Fruit fly (Drosophila melanogaster) whole organism, prepupa: ENCODE results near the gene CG3609.

Experiments
- CG10631 ChIP-seq: fragments of 200-800 bp; sonication (Bioruptor generic); optimal IDR thresholded peaks from 2 replicates; lab custom pipeline; 2016; ENCODE audit warnings: missing biosample characterization, missing genetic modification characterization
- CG10669 ChIP-seq: fragments of 200-800 bp; sonication (Bioruptor generic); optimal IDR thresholded peaks from 3 replicates; lab custom pipeline; 2018; ENCODE audit warnings: missing biosample characterization, mild to moderate bottlenecking, missing genetic modification characterization, moderate library complexity
- CG11294 ChIP-seq: fragments of 200-800 bp; sonication (Bioruptor generic); IDR thresholded peaks from 2 replicates; pipeline ENCODE4 v1.3.6; 2022; ENCODE audit warnings: missing biosample characterization, missing genetic modification characterization
- CG11762 ChIP-seq: fragments of 200-800 bp; sonication (Bioruptor generic); optimal IDR thresholded peaks from 3 replicates; lab custom pipeline; 2016; ENCODE audit warnings: missing biosample characterization, missing genetic modification characterization; ENCODE audit not compliant: insufficient read depth
- CG11902 ChIP-seq: fragments of 200-800 bp; sonication (Bioruptor generic); optimal IDR thresholded peaks from 3 replicates; lab custom pipeline; 2016; ENCODE audit warnings: missing biosample characterization, missing genetic modification characterization
- CG1621 ChIP-seq: fragments of 200-800 bp; sonication (Bioruptor generic); optimal IDR thresholded peaks from 3 replicates; lab custom pipeline; 2018; ENCODE audit warnings: missing biosample characterization, mild to moderate bottlenecking, missing genetic modification characterization
- CG16779 ChIP-seq: fragments of 200-800 bp; sonication (Bioruptor generic); optimal IDR thresholded peaks from 3 replicates; lab custom pipeline; 2017; ENCODE audit warnings: missing biosample characterization, mild to moderate bottlenecking, missing genetic modification characterization
- CG3032 ChIP-seq: fragments of 200-800 bp; optimal IDR thresholded peaks from 2 replicates; lab custom pipeline; 2019; ENCODE audit warnings: missing biosample characterization, mild to moderate bottlenecking, missing genetic modification characterization, moderate library complexity
- CG31627 ChIP-seq: fragments of 200-800 bp; sonication (Bioruptor generic); optimal IDR thresholded peaks from 3 replicates; lab custom pipeline; 2016; ENCODE audit warnings: missing biosample characterization, missing genetic modification characterization
- CG34406 ChIP-seq: fragments of 200-800 bp; sonication (Bioruptor generic); optimal IDR thresholded peaks from 3 replicates; lab custom pipeline; 2016; ENCODE audit warnings: missing biosample characterization, missing genetic modification characterization
- CG3919 ChIP-seq: fragments of 200-800 bp; sonication (Bioruptor generic); optimal IDR thresholded peaks from 3 replicates; lab custom pipeline; 2016; ENCODE audit warnings: missing biosample characterization, missing genetic modification characterization
- CG4318 ChIP-seq: fragments of 200-800 bp; sonication (Bioruptor generic); optimal IDR thresholded peaks from 3 replicates; lab custom pipeline; 2017; ENCODE audit warnings: missing biosample characterization, mild to moderate bottlenecking, missing genetic modification characterization
- CG6163 ChIP-seq: fragments of 200-800 bp; sonication (Bioruptor generic); IDR thresholded peaks from 3 replicates; pipeline ENCODE4 v1.3.6; 2022; ENCODE audit warnings: missing biosample characterization, missing genetic modification characterization
- CG6276 ChIP-seq: fragments of 200-800 bp; sonication (Bioruptor generic); optimal IDR thresholded peaks from 2 replicates; lab custom pipeline; 2017; ENCODE audit warnings: missing biosample characterization, mild to moderate bottlenecking, missing genetic modification characterization
- CG6792 ChIP-seq: fragments of 200-800 bp; sonication (Bioruptor generic); optimal IDR thresholded peaks from 3 replicates; lab custom pipeline; 2016; ENCODE audit warnings: missing biosample characterization, missing genetic modification characterization
- CG6854 ChIP-seq: fragments of 200-800 bp; sonication (Bioruptor generic); optimal IDR thresholded peaks from 2 replicates; lab custom pipeline; 2017; ENCODE audit warnings: missing biosample characterization, mild to moderate bottlenecking, missing genetic modification characterization
- CG7368 ChIP-seq: fragments of 200-800 bp; sonication (Bioruptor generic); optimal IDR thresholded peaks from 3 replicates; lab custom pipeline; 2016; ENCODE audit warnings: missing biosample characterization, missing genetic modification characterization
- CG8119 ChIP-seq: fragments of 200-800 bp; sonication (Bioruptor generic); IDR thresholded peaks from 3 replicates; pipeline ENCODE4 v1.3.6; 2022; ENCODE audit warnings: missing biosample characterization, missing genetic modification characterization
- CG8319 ChIP-seq: fragments of 200-800 bp; sonication (Bioruptor generic); optimal IDR thresholded peaks from 3 replicates; lab custom pipeline; 2016; ENCODE audit warnings: missing biosample characterization, missing genetic modification characterization
- CG9139 ChIP-seq: fragments of 200-800 bp; sonication (Bioruptor generic); optimal IDR thresholded peaks from 3 replicates; lab custom pipeline; 2017; ENCODE audit warnings: missing biosample characterization, mild to moderate bottlenecking, missing genetic modification characterization
- Eip75B ChIP-seq: fragments of 200-800 bp; sonication (Bioruptor generic); optimal IDR thresholded peaks from 3 replicates; lab custom pipeline; 2016; ENCODE audit warnings: missing biosample characterization, missing genetic modification characterization
- Eip78C ChIP-seq: fragments of 200-800 bp; sonication (Bioruptor generic); peaks from one replicate; lab custom pipeline; 2016; ENCODE audit warnings: missing biosample characterization, missing genetic modification characterization
- Eip93F ChIP-seq: fragments of 200-800 bp; sonication (Bioruptor generic); optimal IDR thresholded peaks from 2 replicates; lab custom pipeline; 2016; ENCODE audit warnings: missing biosample characterization, mild to moderate bottlenecking, missing genetic modification characterization
- Ets21C ChIP-seq: fragments of 200-800 bp; sonication (Bioruptor generic); optimal IDR thresholded peaks from 3 replicates; lab custom pipeline; 2016; ENCODE audit warnings: missing biosample characterization, missing genetic modification characterization
- Gug ChIP-seq: fragments of 200-800 bp; sonication (Bioruptor generic); IDR thresholded peaks from 2 replicates; pipeline ENCODE4 v1.3.6; 2022; ENCODE audit warnings: missing biosample characterization, missing genetic modification characterization
- Hr39 ChIP-seq: fragments of 200-800 bp; sonication (Bioruptor generic); optimal IDR thresholded peaks from 2 replicates; lab custom pipeline; 2016; ENCODE audit warnings: missing biosample characterization, missing genetic modification characterization
- Hr4 ChIP-seq: fragments of 200-800 bp; sonication (Bioruptor generic); optimal IDR thresholded peaks from 3 replicates; lab custom pipeline; 2016; ENCODE audit warnings: missing biosample characterization, missing genetic modification characterization
- Met ChIP-seq: fragments of 200-800 bp; sonication (Bioruptor generic); optimal IDR thresholded peaks from 3 replicates; lab custom pipeline; 2016; ENCODE audit warnings: missing biosample characterization, missing genetic modification characterization
- OdsH ChIP-seq: fragments of 200-800 bp; sonication (Bioruptor generic); optimal IDR thresholded peaks from 3 replicates; lab custom pipeline; 2016; ENCODE audit warnings: missing biosample characterization, missing genetic modification characterization
- Smox ChIP-seq: fragments of 200-800 bp; sonication (Bioruptor generic); optimal IDR thresholded peaks from 3 replicates; lab custom pipeline; 2016; ENCODE audit warnings: missing biosample characterization, missing genetic modification characterization
- Sox102F ChIP-seq: fragments of 200-800 bp; sonication (Bioruptor generic); optimal IDR thresholded peaks from 2 replicates; lab custom pipeline; 2016; ENCODE audit warnings: missing biosample characterization, mild to moderate bottlenecking, missing genetic modification characterization
- Sox14 ChIP-seq: fragments of 200-800 bp; sonication (Bioruptor generic); optimal IDR thresholded peaks from 3 replicates; lab custom pipeline; 2016; ENCODE audit warnings: missing biosample characterization, missing genetic modification characterization
- Sox15 ChIP-seq: fragments of 200-800 bp; sonication (Bioruptor generic); optimal IDR thresholded peaks from 3 replicates; lab custom pipeline; 2016; ENCODE audit warnings: missing biosample characterization, missing genetic modification characterization
- achi ChIP-seq: fragments of 200-800 bp; sonication (Bioruptor generic); optimal IDR thresholded peaks from 3 replicates; lab custom pipeline; 2016; ENCODE audit warnings: missing biosample characterization, missing genetic modification characterization
- acj6 ChIP-seq: fragments of 200-800 bp; sonication (Bioruptor generic); optimal IDR thresholded peaks from 3 replicates; lab custom pipeline; 2016; ENCODE audit warnings: missing biosample characterization, missing genetic modification characterization
- cyc ChIP-seq: fragments of 200-800 bp; sonication (Bioruptor generic); optimal IDR thresholded peaks from 3 replicates; lab custom pipeline; 2016; ENCODE audit warnings: missing biosample characterization, missing genetic modification characterization
- eg ChIP-seq: fragments of 200-800 bp; sonication (Bioruptor generic); IDR thresholded peaks from 3 replicates; pipeline ENCODE4 v1.3.6; 2022; ENCODE audit warnings: missing biosample characterization, missing genetic modification characterization
- fd59A ChIP-seq: fragments of 200-800 bp; sonication (Bioruptor generic); optimal IDR thresholded peaks from 2 replicates; lab custom pipeline; 2017; ENCODE audit warnings: missing biosample characterization, mild to moderate bottlenecking, missing genetic modification characterization, missing genetic modification reagents
- fd85E ChIP-seq: fragments of 200-800 bp; sonication (Bioruptor generic); optimal IDR thresholded peaks from 3 replicates; lab custom pipeline; 2016; ENCODE audit warnings: missing biosample characterization, missing genetic modification characterization
- fkh ChIP-seq: fragments of 200-800 bp; sonication (Bioruptor generic); optimal IDR thresholded peaks from 3 replicates; lab custom pipeline; 2017; ENCODE audit warnings: missing biosample characterization, mild to moderate bottlenecking, missing genetic modification characterization, moderate library complexity
- lz ChIP-seq: fragments of 200-800 bp; sonication (Bioruptor generic); optimal IDR thresholded peaks from 3 replicates; lab custom pipeline; 2016; ENCODE audit warnings: missing biosample characterization, missing genetic modification characterization
- spab ChIP-seq: fragments of 200-800 bp; sonication (Bioruptor generic); optimal IDR thresholded peaks from 2 replicates; lab custom pipeline; 2017; ENCODE audit warnings: missing biosample characterization, mild to moderate bottlenecking, missing genetic modification characterization, missing genetic modification reagents
- svp ChIP-seq: fragments of 200-800 bp; sonication (Bioruptor generic); peaks from one replicate; lab custom pipeline; 2016; ENCODE audit warnings: missing biosample characterization, missing genetic modification characterization
- topi ChIP-seq: fragments of 200-800 bp; sonication (Bioruptor generic); optimal IDR thresholded peaks from 3 replicates; lab custom pipeline; 2016; ENCODE audit warnings: missing biosample characterization, missing genetic modification characterization
- vri ChIP-seq: fragments of 200-800 bp; sonication (Bioruptor generic); optimal IDR thresholded peaks from 3 replicates; lab custom pipeline; 2016; ENCODE audit warnings: missing biosample characterization, mild to moderate bottlenecking, missing genetic modification characterization

CG3609 gene

DNA sequence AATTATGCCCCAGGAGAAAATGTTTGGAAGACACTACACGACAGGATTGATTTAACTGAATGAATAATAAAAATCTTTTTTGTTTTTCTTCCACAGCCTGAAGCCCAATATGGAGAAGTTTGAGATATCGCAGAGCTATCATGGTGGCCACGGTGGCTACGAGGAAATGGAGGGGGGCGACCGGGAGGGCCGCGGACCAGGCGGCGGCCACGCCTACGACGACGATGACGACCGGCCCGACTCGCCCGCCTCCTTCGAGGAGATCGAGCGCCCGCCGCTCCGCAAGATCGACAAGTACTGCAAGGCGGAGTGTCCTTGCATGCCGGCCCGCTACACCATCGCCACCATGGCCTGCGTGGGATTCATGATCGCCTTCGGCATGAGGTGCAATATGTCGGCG lies 30.2 kb upstream of the CG3609 start:
- TF ChIP-seq CG10669 (GFP tag; lab: Kevin White, UChicago) (no peak), fkh (GFP tag; lab: Kevin White, UChicago) (no peak), fd59A (GFP tag; lab: Kevin White, UChicago) (no peak), CG11762 (GFP tag; lab: Kevin White, UChicago) (no peak), CG6854 (GFP tag; lab: Kevin White, UChicago) (no peak), Gug (GFP tag; lab: Robert Waterston, UW) (no peak), CG3032 (no peak), Hr4 (GFP tag; lab: Kevin White, UChicago) (no peak), vri (GFP tag; lab: Kevin White, UChicago) (no peak), Sox15 (no peak), CG9139 (GFP tag; lab: Kevin White, UChicago) (no peak)

DNA sequence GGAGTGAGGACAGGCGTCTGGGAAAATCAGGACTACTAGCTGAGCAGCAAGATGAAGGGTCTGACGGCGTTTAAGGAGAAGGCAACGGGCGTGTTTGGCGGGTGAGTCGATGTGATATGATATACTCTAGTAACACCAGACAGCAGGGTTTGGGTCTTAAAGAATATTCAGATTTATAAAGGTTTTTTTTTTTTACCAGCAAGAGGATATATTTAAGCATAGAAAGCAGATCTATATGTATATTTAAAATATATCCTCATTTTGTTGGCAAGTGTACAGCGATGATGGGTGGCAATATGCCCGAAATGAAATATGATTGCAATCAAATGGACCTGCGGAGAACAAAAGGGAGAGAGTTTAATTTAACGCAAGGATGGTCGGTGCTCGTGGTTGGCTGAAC lies 27.8 kb upstream of the CG3609 start:
- TF ChIP-seq svp (GFP tag; lab: Kevin White, UChicago): peak; percentile 41
- TF ChIP-seq eg (GFP tag; lab: Robert Waterston, UW): no peak

DNA sequence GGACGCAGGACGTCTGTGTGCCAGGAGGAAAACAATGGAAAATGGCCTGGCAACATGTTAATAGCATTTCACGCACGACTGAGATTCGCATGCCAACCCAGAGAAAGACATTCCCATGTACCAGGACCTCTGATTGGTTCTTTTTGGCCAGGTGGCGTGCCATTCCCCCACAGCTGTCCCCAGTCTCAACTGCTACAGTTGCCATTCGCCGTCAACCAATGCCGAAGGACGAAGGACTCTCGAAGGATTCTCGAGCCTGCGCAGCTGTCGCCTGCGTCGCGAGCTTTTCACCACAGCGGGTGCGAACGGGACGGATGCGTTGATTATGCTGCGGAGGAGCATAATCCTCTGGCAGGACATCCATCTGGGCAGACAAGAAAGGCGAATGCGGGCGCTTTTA lies 25.5 kb upstream of the CG3609 start, which contains the start of gene VGlut:
Gene VGlut (plus strand): TSS at position 399 of the 400 bp plus-strand sequence.
- TF ChIP-seq CG11294 (GFP tag; lab: Robert Waterston, UW): no peak
- TF ChIP-seq CG8119 (GFP tag; lab: Robert Waterston, UW): no peak
- TF ChIP-seq CG3919: no peak
- TF ChIP-seq Eip78C: no peak
- TF ChIP-seq Smox: no peak
- no peak for TF ChIP-seq Hr39 (GFP tag; lab: Kevin White, UChicago)
- no peak for TF ChIP-seq CG3032
- TF ChIP-seq Met: no peak
- TF ChIP-seq Sox15: no peak

DNA sequence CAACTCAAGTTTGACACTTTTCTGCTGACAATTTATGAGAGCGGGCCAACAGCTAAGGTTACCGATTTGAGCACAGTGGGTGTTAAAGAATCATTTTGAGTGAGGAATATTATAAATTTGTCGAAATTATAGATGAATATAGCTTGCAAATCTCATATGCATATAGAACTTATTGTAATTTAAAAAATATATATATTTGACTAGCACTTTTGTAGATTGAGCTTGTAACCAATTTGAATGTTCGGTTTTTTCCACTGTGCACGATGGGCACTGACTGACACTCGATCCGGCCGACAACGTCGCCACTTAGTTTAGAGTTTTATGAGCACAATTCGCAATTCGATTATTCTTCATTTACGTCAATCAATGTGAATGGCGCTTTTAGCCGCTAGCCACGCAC lies 24.0 kb upstream of the CG3609 start:
- no peak for TF ChIP-seq CG34406 (GFP tag; lab: Kevin White, UChicago)
- no peak for TF ChIP-seq CG11902 (GFP tag; lab: Kevin White, UChicago)
- TF ChIP-seq CG7368 (GFP tag; lab: Kevin White, UChicago): no peak
- TF ChIP-seq Smox: no peak
- no peak for TF ChIP-seq Sox14
- TF ChIP-seq achi (GFP tag; lab: Kevin White, UChicago): no peak
- no peak for TF ChIP-seq CG6163 (GFP tag; lab: Robert Waterston, UW)
- peak; percentile 55 for TF ChIP-seq svp (GFP tag; lab: Kevin White, UChicago)
- no peak for TF ChIP-seq CG31627 (GFP tag; lab: Kevin White, UChicago)
- peak; percentile 8 for TF ChIP-seq CG10631 (GFP tag; lab: Kevin White, UChicago)
- no peak for TF ChIP-seq CG16779 (tag; lab: Kevin White, UChicago)
- no peak for TF ChIP-seq CG6276 (GFP tag; lab: Kevin White, UChicago)

DNA sequence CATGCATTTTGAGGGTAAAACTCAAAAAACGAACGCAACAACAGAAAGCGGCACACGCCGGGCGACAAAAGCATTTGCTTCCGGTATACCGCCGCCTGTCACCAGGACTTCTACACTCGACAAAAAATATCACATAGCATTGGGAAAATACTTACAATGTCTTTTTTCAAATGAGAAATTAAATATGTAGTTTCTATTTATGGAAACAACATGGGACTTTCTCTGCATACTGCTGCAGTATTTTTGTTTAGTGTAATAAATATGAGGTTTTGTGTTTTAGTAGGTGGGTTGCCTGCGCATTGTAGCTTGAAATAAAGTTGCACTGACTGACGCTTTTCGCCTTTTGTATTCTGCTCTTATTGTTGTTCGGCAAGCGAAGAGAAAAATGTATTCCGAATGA lies 22.7 kb upstream of the CG3609 start:
- TF ChIP-seq cyc (GFP tag; lab: Kevin White, UChicago) (peak; percentile 19), CG10631 (GFP tag; lab: Kevin White, UChicago) (peak; percentile 4), lz (GFP tag; lab: Kevin White, UChicago) (peak; percentile 2), CG6792 (GFP tag; lab: Kevin White, UChicago) (no peak), eg (GFP tag; lab: Robert Waterston, UW) (no peak), CG4318 (no peak), fd85E (GFP tag; lab: Kevin White, UChicago) (no peak), Eip75B (GFP tag; lab: Kevin White, UChicago) (no peak), acj6 (no peak), Sox102F (GFP tag; lab: Kevin White, UChicago) (no peak), CG10669 (GFP tag; lab: Kevin White, UChicago) (peak; percentile 6), spab (GFP tag; lab: Kevin White, UChicago) (no peak), OdsH (no peak), CG3032 (no peak), CG9139 (GFP tag; lab: Kevin White, UChicago) (no peak), Hr39 (GFP tag; lab: Kevin White, UChicago) (no peak), topi (GFP tag; lab: Kevin White, UChicago) (peak; percentile 24), CG1621 (tag; lab: Kevin White, UChicago) (no peak), svp (GFP tag; lab: Kevin White, UChicago) (peak; percentile 39), Ets21C (GFP tag; lab: Kevin White, UChicago) (no peak), Eip93F (GFP tag; lab: Kevin White, UChicago) (no peak), CG8319 (GFP tag; lab: Kevin White, UChicago) (no peak), Met (peak; percentile 9), Eip78C (peak; percentile 57), vri (GFP tag; lab: Kevin White, UChicago) (no peak), fd59A (GFP tag; lab: Kevin White, UChicago) (no peak), CG31627 (GFP tag; lab: Kevin White, UChicago) (peak; percentile 8)
